Fruit fly (Drosophila melanogaster): ENCODE data around the gene Mnt.
A peak's percentile ranks its signal among the peaks of the same experiment; 100 is the strongest.

Gene Mnt

DNA sequence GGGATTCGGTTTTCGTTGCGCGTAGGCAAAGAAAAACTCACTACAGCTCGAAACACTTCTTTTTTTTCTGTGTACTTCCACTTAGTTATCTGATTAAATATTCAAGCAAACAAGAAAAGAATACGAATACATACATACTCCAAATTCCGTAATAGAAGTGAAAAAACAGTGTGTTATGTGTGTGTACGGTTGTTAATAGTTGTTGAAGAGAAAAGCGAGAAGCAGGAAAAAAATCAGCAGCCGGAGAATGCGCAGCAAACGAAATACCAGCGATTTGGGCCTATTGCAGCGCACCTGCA, 68.2 kb downstream of the Mnt start:
- no peak for TF ChIP-seq CTCF (optimal IDR thresholded peaks at IDR 0.05)
- TF ChIP-seq CG8478 (optimal IDR thresholded peaks at IDR 0.05) = no peak

DNA sequence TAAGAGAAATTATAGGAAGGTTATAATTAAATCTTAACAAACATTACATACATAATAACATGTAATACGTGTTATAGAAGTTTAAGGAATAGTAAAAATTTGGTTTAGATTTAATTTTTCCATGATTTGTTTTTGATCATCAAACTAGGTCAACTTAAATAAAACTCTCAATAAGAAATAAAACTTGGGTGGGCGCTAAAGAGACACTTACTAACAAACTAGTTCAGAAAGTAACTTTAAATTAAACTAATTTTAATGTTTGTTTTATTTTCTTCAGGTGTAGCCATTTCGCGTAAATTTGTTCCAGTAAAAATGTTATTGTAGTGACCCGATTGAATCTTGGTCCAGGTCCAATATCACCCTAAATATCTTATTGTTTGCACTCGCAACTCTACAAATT, 68.7 kb downstream of the Mnt start:
- TF ChIP-seq CG8478 (optimal IDR thresholded peaks at IDR 0.05) (no peak), CTCF (optimal IDR thresholded peaks at IDR 0.05) (no peak)

DNA sequence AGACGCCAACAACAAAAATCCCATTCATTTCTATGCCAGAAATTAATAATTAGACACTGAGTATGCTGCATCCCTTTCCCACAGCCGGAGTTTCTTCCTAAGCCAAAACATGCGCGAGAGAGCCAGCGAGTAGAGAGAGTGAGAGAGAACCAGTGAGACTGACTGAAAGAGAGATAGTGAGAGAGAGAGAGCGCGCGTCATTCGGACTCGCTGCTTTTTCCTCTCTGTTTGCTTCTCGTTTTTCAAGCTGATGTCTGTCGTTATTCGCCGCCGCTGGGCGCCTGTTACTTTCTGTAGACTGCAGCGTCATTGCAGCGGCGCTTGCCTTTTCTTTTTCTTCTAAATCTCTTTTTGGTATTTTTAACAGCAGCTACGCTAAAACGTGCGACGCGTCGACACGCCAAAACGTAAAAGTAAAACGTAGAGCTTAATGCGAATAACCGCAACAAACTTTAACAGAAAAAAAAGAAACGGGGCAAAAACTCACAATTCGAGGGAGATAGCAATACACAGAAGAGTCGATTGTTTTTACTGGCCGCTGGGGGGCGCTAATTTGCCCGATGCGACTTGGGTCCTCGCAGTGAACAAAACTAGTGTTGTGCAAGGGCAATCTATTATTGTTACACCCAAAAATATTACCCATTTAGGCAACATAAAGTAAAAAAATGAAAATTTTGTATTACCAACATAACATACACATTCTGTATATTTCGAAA, 69.3 kb downstream of the Mnt start:
- TF ChIP-seq CTCF (optimal IDR thresholded peaks at IDR 0.05) = peak; percentile 88 to 89
- no peak for TF ChIP-seq CG8478 (optimal IDR thresholded peaks at IDR 0.05)

DNA sequence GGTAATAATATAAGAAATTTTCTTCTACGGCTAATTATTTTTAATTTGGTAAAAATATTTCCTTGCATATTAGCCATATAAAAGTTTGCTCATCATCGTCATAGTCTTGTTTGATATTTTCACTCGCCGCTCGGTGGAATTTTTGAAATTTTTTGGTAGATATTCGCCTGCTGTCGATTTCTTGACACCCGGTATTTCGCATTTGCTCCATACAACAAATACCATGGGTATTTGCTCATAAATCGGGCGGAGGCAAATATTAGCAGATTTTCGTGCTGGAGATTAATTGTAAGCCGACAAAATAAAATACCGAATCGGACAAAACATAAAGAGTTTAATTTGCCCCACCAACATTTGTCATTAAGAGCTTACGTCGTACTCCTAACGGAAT, 70.0 kb downstream of the Mnt start:
- TF ChIP-seq CTCF (optimal IDR thresholded peaks at IDR 0.05) = no peak
- no peak for TF ChIP-seq CG8478 (optimal IDR thresholded peaks at IDR 0.05)

DNA sequence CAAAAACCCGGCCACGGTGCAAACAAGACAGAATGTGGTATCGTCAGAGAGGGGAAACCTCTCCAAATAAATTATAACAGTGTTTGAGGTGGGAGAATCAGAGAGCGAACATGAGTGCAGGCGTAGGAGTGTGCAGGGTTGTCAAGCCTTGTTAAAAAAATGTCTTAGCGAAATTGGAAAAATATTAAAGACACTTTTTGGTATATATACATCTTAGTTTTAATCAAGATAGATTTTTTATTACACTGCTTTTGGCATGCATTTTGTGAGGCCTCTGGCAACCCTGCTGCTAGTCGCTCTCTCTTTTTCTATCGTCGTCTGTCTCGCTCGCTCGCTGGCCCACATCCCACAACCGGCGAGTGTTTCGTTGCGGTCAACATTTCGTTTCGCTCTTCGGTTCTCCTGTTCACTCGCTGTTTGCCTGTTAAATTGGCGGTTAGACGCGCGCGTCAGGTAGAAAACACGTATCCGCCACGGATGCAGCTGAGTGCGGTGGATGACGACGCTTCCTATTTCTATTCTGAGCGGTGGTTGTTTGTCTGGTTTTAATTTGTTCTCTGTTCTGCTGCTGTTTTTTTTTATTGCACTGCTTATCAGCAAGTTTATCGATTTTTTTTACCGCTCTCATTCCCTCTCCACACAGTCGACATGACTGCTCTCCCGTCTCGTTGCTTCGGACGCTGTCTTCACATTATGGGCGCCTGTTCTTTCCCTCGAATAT, 70.6 kb downstream of the Mnt start:
- peak in 1 of 2 experiments; percentile 27 for TF ChIP-seq CTCF (optimal IDR thresholded peaks at IDR 0.05)
- no peak for TF ChIP-seq CG8478 (optimal IDR thresholded peaks at IDR 0.05)

DNA sequence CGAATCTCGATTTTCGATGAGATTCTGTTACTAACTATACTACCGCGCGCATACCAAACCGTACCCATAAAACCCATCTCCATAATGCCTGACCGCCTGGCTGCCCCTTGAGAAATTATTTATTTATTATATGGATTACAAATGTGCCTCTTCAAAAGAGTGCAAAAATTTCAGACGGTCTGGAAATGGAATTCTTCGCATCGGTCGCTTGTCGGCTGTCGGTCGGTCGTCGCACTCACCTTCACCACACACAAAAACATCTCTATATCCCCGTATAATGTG, 71.1 kb downstream of the Mnt start:
- TF ChIP-seq CG8478 (optimal IDR thresholded peaks at IDR 0.05) (no peak), CTCF (optimal IDR thresholded peaks at IDR 0.05) (no peak)

DNA sequence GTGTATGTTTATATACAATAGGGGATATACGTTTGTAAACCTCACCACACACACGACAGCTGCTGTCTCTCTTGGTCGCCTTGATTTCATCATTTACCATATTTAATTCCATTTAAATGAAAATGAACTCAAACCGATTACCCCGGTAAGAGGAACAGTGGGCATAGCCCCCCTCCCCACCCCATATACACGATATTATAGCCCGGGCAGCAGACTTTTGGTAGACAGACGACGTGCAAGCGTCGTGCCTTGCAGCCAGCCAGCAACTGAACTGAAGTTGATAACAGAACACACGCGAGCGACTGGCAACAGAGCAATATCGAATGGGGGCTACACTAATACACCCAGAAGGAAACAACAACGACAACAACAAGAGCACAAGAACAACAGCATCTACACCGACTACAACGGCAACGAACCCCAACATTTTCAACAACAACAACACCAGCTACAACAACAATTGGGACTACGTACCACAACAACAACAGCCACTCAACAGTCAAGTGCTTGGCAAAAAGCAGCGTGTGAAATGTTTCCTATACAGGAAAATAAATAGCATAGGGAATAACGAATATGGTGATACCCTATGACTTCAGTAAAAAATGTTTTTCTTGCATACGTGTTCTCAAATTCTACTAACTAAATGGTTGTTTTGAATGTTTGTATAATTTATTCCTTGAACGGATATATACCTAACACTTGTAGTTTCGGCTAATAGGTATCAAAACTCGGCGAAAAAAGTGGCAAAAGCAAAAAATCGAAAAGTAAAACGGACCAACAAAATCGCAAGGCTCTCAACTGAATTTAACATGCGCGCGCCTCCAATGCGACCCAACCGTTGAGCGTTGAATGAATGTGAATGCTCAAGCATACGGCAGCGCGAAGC, 71.6 kb downstream of the Mnt start:
- TF ChIP-seq CTCF (optimal IDR thresholded peaks at IDR 0.05) (no peak), CG8478 (optimal IDR thresholded peaks at IDR 0.05) (no peak)

DNA sequence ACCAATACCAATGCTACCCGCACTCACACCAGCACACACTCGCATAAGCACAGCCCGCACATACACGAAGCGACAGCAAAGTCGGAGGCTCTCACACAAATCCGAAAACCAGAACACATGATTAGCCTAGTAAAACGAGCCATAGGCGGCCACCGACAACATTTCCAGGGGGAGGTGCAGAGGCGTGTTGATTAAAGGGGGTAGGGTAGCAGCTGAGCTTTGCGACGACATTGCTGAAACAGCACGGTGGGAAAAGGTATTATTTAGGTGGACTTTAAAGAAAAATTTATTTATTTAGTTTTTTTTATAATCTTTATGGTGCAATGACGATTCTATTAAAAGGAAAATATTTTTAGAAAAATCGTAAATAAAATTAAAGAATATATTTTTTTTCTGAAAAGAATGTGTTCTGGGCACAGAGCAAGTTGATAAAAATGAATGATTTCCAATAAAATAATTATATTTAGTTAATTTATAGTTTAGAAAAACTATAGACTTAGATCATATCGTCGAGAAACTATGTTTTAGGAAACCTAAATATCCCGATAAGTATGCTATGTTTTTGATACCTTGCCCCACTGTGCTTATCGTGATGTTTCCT, 72.4 kb downstream of the Mnt start:
- no peak for TF ChIP-seq CG8478 (optimal IDR thresholded peaks at IDR 0.05)
- TF ChIP-seq CTCF (optimal IDR thresholded peaks at IDR 0.05) = no peak

DNA sequence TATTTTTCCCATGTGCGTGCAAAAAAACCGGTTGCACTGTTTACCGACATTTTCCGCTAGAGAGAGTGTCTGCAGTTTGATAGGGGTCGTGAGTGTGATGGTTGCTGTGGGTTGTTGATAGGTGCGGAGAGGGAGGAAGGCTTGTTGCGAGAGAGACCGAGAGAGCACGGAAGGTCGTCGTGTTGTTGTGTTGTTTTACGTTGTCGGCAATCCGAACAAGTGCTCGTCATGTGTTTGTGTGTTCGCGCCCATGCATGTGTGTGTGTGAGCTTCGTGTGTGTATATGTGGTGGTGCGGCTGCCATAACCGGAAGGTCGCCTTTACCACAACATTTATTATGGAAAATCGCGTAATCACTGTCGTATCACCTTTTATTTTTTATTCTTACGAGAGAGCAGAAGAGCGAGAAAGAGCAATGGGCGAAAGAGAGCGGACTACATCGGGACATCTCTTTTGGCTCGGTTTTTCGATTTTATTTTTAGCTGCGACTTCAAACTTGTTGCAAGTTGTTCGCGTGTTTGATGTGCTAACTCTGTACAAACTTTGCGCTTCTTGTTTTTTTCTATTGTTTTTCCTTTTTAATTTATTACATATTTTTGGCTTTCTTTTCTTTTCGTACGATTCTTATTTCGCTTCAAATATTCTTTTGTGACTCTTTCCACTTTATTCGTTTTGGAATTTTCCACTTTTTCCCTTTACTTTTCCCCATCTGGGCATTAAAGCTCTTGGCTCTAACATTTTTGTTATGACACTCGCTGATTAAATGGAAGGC, 73.1 kb downstream of the Mnt start:
- TF ChIP-seq CTCF (optimal IDR thresholded peaks at IDR 0.05) (peak; percentile 71 to 77), CG8478 (optimal IDR thresholded peaks at IDR 0.05) (no peak)

DNA sequence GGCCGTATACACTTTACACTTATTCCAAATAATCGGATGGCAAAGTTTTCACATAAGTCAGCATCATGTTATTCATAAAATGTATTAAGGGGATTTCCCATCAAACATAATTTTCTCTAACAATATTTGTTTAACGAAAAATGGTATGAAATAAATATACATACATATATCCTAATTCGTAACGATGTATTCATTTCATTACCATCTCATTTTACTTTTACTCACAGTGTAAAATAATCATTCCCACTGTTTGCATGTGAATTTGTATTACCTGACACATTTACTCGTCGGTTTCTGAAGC, 73.6 kb downstream of the Mnt start:
- TF ChIP-seq CTCF (optimal IDR thresholded peaks at IDR 0.05) = no peak
- no peak for TF ChIP-seq CG8478 (optimal IDR thresholded peaks at IDR 0.05)

DNA sequence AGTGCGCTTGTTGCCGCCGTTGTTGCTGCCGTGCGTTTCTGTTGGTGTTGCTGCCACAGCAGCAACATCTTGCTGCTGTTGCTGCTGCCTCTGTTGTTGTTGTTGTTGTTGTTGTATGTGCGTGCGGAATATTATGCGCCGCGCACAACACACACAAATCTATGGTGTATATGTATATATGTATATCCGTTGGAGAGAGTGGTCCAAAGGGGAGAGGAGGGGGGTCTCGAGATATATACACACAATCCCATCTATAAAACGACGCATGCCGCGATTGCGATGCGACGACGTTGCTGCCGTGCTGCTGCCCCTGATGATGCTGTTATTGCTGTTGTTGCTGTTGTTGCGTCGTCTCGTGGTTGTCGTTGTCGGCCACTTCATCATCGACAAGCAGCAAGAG, 75.3 kb downstream of the Mnt start:
- TF ChIP-seq CG8478 (optimal IDR thresholded peaks at IDR 0.05) (no peak), CTCF (optimal IDR thresholded peaks at IDR 0.05) (no peak)

DNA sequence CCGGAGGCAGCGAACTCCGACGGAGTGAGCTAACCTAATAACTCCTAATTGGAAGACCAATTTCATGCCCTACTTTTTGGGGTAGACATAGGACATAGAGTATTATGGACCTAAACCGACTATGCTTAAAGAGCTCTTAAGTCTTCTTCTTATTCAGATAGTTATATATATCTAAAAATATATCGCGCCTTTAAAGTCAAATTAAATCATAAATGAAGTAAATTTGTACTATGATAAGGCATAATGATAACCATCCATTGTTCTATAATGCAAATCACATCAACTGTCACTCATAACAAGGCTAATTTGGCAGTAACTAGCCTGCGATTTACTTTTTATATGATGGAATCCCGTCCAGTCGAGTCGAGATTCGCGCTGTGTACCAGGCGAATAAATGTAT, 76.0 kb downstream of the Mnt start:
- TF ChIP-seq CG8478 (optimal IDR thresholded peaks at IDR 0.05) (no peak), CTCF (optimal IDR thresholded peaks at IDR 0.05) (no peak)

DNA sequence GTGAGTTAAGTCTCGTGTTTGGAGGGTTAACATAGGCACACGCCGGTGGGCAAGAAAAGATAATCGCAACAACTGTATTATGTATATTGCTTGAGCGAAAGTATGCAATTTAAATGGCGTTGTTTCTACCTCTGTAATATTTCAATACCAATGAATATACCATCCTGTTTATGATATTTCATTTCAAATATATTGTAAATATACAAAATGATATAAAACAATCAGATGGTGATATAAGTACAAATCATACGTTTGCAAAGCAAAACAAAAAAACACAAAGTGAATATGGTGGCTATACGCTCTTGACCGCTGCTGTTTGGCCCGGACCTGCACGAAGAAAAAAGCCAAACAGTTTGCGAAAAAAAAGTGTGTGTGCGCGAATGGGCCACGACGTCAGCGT, 76.6 kb downstream of the Mnt start:
- TF ChIP-seq CG8478 (optimal IDR thresholded peaks at IDR 0.05) (no peak), CTCF (optimal IDR thresholded peaks at IDR 0.05) (no peak)

DNA sequence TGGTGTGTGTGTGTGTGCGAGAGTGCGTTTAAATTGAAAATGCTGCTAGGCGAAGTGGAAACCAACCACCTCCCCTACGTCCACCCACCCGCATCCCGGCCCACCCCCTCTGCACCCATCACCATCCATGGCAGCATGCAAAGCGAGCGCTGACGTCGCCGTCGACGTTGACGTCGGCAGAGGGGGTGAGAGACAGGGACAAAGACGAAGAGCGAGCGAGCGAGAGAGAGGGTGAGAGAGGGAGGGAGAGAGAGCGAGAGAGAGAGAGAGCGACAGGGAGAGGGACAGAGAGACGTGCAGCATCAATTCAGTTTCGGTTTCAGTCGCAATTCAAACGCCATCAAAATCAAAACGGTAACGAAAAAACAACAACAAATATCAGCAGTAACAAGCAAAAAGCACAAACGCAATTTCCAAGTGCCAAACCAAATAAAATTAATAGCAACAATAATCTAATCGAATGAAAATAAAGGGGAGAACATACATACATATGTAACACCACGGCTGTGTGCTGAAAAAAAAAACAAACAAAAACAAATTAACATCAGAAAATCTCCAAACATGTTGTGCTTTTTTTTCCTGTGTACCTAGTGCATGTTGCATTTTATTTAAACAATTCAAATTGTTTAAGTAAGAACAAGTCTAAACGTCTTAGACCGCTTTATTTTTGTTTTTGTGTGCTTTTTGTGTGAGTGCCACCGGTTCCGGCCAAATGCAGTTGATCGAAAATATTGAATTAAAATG, 77.3 kb downstream of the Mnt start:
- no peak for TF ChIP-seq CTCF (optimal IDR thresholded peaks at IDR 0.05)
- no peak for TF ChIP-seq CG8478 (optimal IDR thresholded peaks at IDR 0.05)
